Worm (Caenorhabditis elegans) whole organism, mixed stage, embryonic: ENCODE results near the gene C48B4.10.

Experiments used
- M03D4.4 ChIP-seq: sonication (generic microtip); optimal IDR thresholded peaks from 2 replicates; lab custom pipeline; 2017; ENCODE audit warnings: mild to moderate bottlenecking, missing genetic modification characterization, missing compliant biosample characterization
- bed-3 ChIP-seq: fragments of 200-800 bp; sonication (Bioruptor generic); optimal IDR thresholded peaks from 3 replicates; lab custom pipeline; 2018; ENCODE audit warnings: mild to moderate bottlenecking, missing genetic modification characterization, moderate library complexity, missing compliant biosample characterization
- blmp-1 ChIP-seq: fragments of 150-350 bp; optimal IDR thresholded peaks from 2 replicates; lab custom pipeline; 2014; ENCODE audit warnings: missing biosample characterization, missing genetic modification characterization
- ceh-39 ChIP-seq: fragments of 150-350 bp; optimal IDR thresholded peaks from 2 replicates; lab custom pipeline; 2014; ENCODE audit warnings: missing biosample characterization, missing genetic modification characterization
- ceh-43 ChIP-seq: fragments of 200-800 bp; sonication (Bioruptor generic); optimal IDR thresholded peaks from 2 replicates; lab custom pipeline; 2018; ENCODE audit warnings: mild to moderate bottlenecking, missing genetic modification characterization, moderate library complexity, missing compliant biosample characterization
- ceh-83 ChIP-seq: fragments of 200-800 bp; sonication (Bioruptor generic); optimal IDR thresholded peaks from 2 replicates; lab custom pipeline; 2018; ENCODE audit warnings: mild to moderate bottlenecking, missing genetic modification characterization, missing compliant biosample characterization
- ces-1 ChIP-seq: fragments of 150-350 bp; optimal IDR thresholded peaks from 2 replicates; lab custom pipeline; 2014; ENCODE audit warnings: missing biosample characterization, missing genetic modification reagents, missing genetic modification characterization
- cnd-1 ChIP-seq: fragments of 200-800 bp; sonication (Bioruptor generic); optimal IDR thresholded peaks from 2 replicates; lab custom pipeline; 2018; ENCODE audit warnings: mild to moderate bottlenecking, missing genetic modification characterization, missing compliant biosample characterization
- drap-1 ChIP-seq: fragments of 200-800 bp; sonication (Bioruptor generic); optimal IDR thresholded peaks from 3 replicates; lab custom pipeline; 2018; ENCODE audit warnings: mild to moderate bottlenecking, missing genetic modification characterization, missing compliant biosample characterization
- elt-1 ChIP-seq: sonication (generic microtip); optimal IDR thresholded peaks from 2 replicates; lab custom pipeline; 2017; ENCODE audit warnings: missing genetic modification characterization, mild to moderate bottlenecking, missing compliant biosample characterization, antibody characterized with exemption, moderate library complexity, borderline replicate concordance; ENCODE audit not compliant: insufficient read depth
- elt-3 ChIP-seq: fragments of 150-350 bp; optimal IDR thresholded peaks from 2 replicates; lab custom pipeline; 2014; ENCODE audit warnings: missing biosample characterization, missing genetic modification characterization
- ham-2 ChIP-seq: fragments of 200-800 bp; sonication (Bioruptor generic); optimal IDR thresholded peaks from 2 replicates; lab custom pipeline; 2018; ENCODE audit warnings: mild to moderate bottlenecking, missing genetic modification characterization, missing compliant biosample characterization
- hlh-1 ChIP-seq: fragments of 150-350 bp; optimal IDR thresholded peaks from 2 replicates; lab custom pipeline; 2014; ENCODE audit warnings: missing biosample characterization, missing genetic modification reagents, missing genetic modification characterization
- lin-13 ChIP-seq: fragments of 150-350 bp; optimal IDR thresholded peaks from 2 replicates; lab custom pipeline; 2014; ENCODE audit warnings: missing biosample characterization, missing genetic modification characterization
- lsy-2 ChIP-seq: fragments of 150-350 bp; optimal IDR thresholded peaks from 2 replicates; lab custom pipeline; 2014; ENCODE audit warnings: missing biosample characterization, missing genetic modification characterization
- mab-5 ChIP-seq: fragments of 150-350 bp; optimal IDR thresholded peaks from 2 replicates; lab custom pipeline; 2014; ENCODE audit warnings: missing biosample characterization, missing genetic modification characterization
- mep-1 ChIP-seq: fragments of 150-350 bp; optimal IDR thresholded peaks from 2 replicates; lab custom pipeline; 2017; ENCODE audit warnings: missing biosample characterization, missing genetic modification reagents, missing genetic modification characterization, inconsistent platforms
- mls-2 ChIP-seq: sonication (generic microtip); optimal IDR thresholded peaks from 2 replicates; lab custom pipeline; 2016; ENCODE audit warnings: mild to moderate bottlenecking, missing genetic modification characterization, moderate library complexity, missing compliant biosample characterization
- nhr-12 ChIP-seq: fragments of 150-350 bp; optimal IDR thresholded peaks from 2 replicates; lab custom pipeline; 2014; ENCODE audit warnings: missing biosample characterization, missing genetic modification characterization
- nhr-2 ChIP-seq: fragments of 150-350 bp; optimal IDR thresholded peaks from 2 replicates; lab custom pipeline; 2014; ENCODE audit warnings: missing biosample characterization, missing genetic modification characterization
- nhr-237 ChIP-seq: fragments of 150-350 bp; optimal IDR thresholded peaks from 2 replicates; lab custom pipeline; 2014; ENCODE audit warnings: missing biosample characterization, missing genetic modification characterization
- nhr-28 ChIP-seq: fragments of 150-350 bp; optimal IDR thresholded peaks from 2 replicates; lab custom pipeline; 2014; ENCODE audit warnings: missing biosample characterization, missing genetic modification characterization
- nhr-76 ChIP-seq: sonication (generic microtip); optimal IDR thresholded peaks from 2 replicates; lab custom pipeline; 2017; ENCODE audit warnings: missing biosample characterization, missing genetic modification characterization
- pha-4 ChIP-seq: fragments of 150-350 bp; optimal IDR thresholded peaks from 2 replicates; lab custom pipeline; 2018; ENCODE audit warnings: missing biosample characterization, missing genetic modification reagents, missing genetic modification characterization
- sem-2 ChIP-seq: fragments of 200-800 bp; sonication (Bioruptor generic); optimal IDR thresholded peaks from 2 replicates; lab custom pipeline; 2018; ENCODE audit warnings: mild to moderate bottlenecking, missing genetic modification characterization, missing compliant biosample characterization
- snpc-4 ChIP-seq: fragments of 150-350 bp; optimal IDR thresholded peaks from 2 replicates; lab custom pipeline; 2014; ENCODE audit warnings: missing biosample characterization, missing genetic modification characterization
- sptf-1 ChIP-seq: sonication (generic microtip); optimal IDR thresholded peaks from 2 replicates; lab custom pipeline; 2017; ENCODE audit warnings: mild to moderate bottlenecking, missing genetic modification characterization, moderate library complexity, missing compliant biosample characterization
- tbx-8 ChIP-seq: fragments of 200-800 bp; sonication (Bioruptor generic); optimal IDR thresholded peaks from 2 replicates; lab custom pipeline; 2018; ENCODE audit warnings: mild to moderate bottlenecking, missing genetic modification characterization, moderate library complexity, missing compliant biosample characterization
- unc-120 ChIP-seq: sonication (generic microtip); optimal IDR thresholded peaks from 2 replicates; lab custom pipeline; 2017; ENCODE audit warnings: missing genetic modification characterization, missing compliant biosample characterization; ENCODE audit not compliant: poor library complexity, severe bottlenecking
- unc-39 ChIP-seq: fragments of 150-350 bp; optimal IDR thresholded peaks from 2 replicates; lab custom pipeline; 2014; ENCODE audit warnings: missing biosample characterization, missing genetic modification characterization
- unc-62 ChIP-seq: fragments of 150-350 bp; optimal IDR thresholded peaks from 2 replicates; lab custom pipeline; 2014; ENCODE audit warnings: missing biosample characterization, missing genetic modification reagents, missing genetic modification characterization
- ztf-11 ChIP-seq: fragments of 150-350 bp; optimal IDR thresholded peaks from 2 replicates; lab custom pipeline; 2014; ENCODE audit warnings: missing biosample characterization, missing genetic modification characterization

The C48B4.10 gene

ce11 chrIII:9523581-9523980 lies 40.7 kb downstream of the C48B4.10 start, which contains the start of gene mrps-23:
mrps-23 (minus strand) TSS chrIII:9523672.
- TF ChIP-seq lsy-2 (tag; lab: Kevin White, UChicago) (peak; percentile 36), ceh-83 (GFP tag; lab: Kevin White, UChicago) (peak; percentile 13), mep-1 (peak; percentile 16), lin-13 (no peak), hlh-1 (tag; lab: Kevin White, UChicago) (no peak), drap-1 (no peak)

- no peak for TF ChIP-seq cnd-1 (tag; lab: Kevin White, UChicago)
- peak; percentile 75 for TF ChIP-seq nhr-237 (tag; lab: Kevin White, UChicago)
- TF ChIP-seq bed-3 (GFP tag; lab: Kevin White, UChicago) = no peak
- peak; percentile 15 for TF ChIP-seq drap-1
- no peak for TF ChIP-seq ham-2 (GFP tag; lab: Kevin White, UChicago)
- TF ChIP-seq pha-4 (tag; lab: Kevin White, UChicago) = peak; percentile 88
- no peak for TF ChIP-seq mls-2 (tag; lab: Kevin White, UChicago)
- no peak for TF ChIP-seq ceh-43 (GFP tag; lab: Kevin White, UChicago)
- peak; percentile 58 for TF ChIP-seq ceh-39
- TF ChIP-seq hlh-1 (tag; lab: Kevin White, UChicago) = peak; percentile 36
- TF ChIP-seq unc-62 (GFP tag; lab: Kevin White, UChicago) = peak; percentile 24
- no peak for TF ChIP-seq ceh-83 (GFP tag; lab: Kevin White, UChicago)
- TF ChIP-seq nhr-76 (tag; lab: Kevin White, UChicago) = no peak
- TF ChIP-seq elt-1 (tag; lab: Kevin White, UChicago) = peak; percentile 13
- TF ChIP-seq lin-13 = peak; percentile 81
- TF ChIP-seq nhr-2 (tag; lab: Kevin White, UChicago) = no peak
- peak; percentile 30 for TF ChIP-seq unc-120
- TF ChIP-seq nhr-12 (tag; lab: Kevin White, UChicago) = no peak
- no peak for TF ChIP-seq nhr-28 (tag; lab: Kevin White, UChicago)
- peak; percentile 82 for TF ChIP-seq lsy-2 (tag; lab: Kevin White, UChicago)
- no peak for TF ChIP-seq blmp-1 (tag; lab: Kevin White, UChicago)
- peak; percentile 72 for TF ChIP-seq ces-1
- peak; percentile 63 for TF ChIP-seq mep-1
Observed at ce11 chrIII:9521410-9522090, 42.8 kb downstream of the C48B4.10 start, which contains the start of the genes clu-1 and prp-40. clu-1 (minus strand) TSS chrIII:9521460. prp-40 (plus strand) TSS chrIII:9522075.

ce11 chrIII:9516148-9516547 lies 48.2 kb downstream of the C48B4.10 start, which contains the start of gene F55H2.7:
F55H2.7 (minus strand) TSS chrIII:9516248.
- TF ChIP-seq bed-3 (GFP tag; lab: Kevin White, UChicago) (no peak), drap-1 (no peak), unc-120 (no peak), mab-5 (tag; lab: Kevin White, UChicago) (no peak), hlh-1 (tag; lab: Kevin White, UChicago) (no peak), mep-1 (no peak), pha-4 (tag; lab: Kevin White, UChicago) (no peak), sem-2 (no peak), snpc-4 (no peak), sptf-1 (tag; lab: Kevin White, UChicago) (no peak), elt-3 (no peak), nhr-76 (tag; lab: Kevin White, UChicago) (no peak), M03D4.4 (no peak), ztf-11 (no peak), nhr-28 (tag; lab: Kevin White, UChicago) (no peak), tbx-8 (no peak), ceh-83 (GFP tag; lab: Kevin White, UChicago) (no peak), ceh-43 (GFP tag; lab: Kevin White, UChicago) (no peak)
- TF ChIP-seq, all 35 proteins: peak for 0

ce11 chrIII:9513569-9513968 lies 50.7 kb downstream of the C48B4.10 start, which contains the start of gene F55H2.8:
F55H2.8 (plus strand) TSS chrIII:9513869.
- TF ChIP-seq nhr-12 (tag; lab: Kevin White, UChicago) = no peak
- TF ChIP-seq snpc-4 = no peak
- TF ChIP-seq ces-1 = no peak
- no peak for TF ChIP-seq lsy-2 (tag; lab: Kevin White, UChicago)
- TF ChIP-seq nhr-28 (tag; lab: Kevin White, UChicago) = no peak
- no peak for TF ChIP-seq unc-39
- TF ChIP-seq tbx-8 = no peak
- no peak for TF ChIP-seq nhr-2 (tag; lab: Kevin White, UChicago)
- TF ChIP-seq drap-1 = no peak
